Fruit fly (Drosophila melanogaster): ENCODE data around the gene mre11.

Gene mre11

DNA sequence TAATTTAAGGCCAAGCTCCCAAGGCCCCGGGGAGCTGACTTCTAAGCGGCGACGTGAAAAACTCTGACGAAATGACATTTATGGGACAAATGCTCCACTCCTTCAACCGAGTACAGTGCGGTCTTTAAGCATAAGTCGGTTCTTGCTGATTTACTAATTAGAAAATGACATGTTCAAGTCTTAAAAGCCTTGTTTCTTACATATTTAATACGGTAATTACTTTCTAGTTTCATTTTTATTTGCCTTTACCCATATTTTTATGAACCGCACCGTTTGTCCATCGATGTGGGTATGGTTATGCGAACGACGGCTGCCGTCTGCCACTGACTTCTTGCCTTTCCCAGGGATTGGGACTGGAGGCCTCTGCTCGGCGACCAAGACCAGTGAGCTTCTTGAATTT lies 46.5 kb downstream of the mre11 start (continued):
- TF ChIP-seq kay (GFP tag; optimal IDR thresholded peaks at IDR 0.05) (no peak), wdn (GFP tag; IDR thresholded peaks at IDR 0.05) (no peak), CG11695 (GFP tag; IDR thresholded peaks at IDR 0.05) (0 out of 3 replicates have a peak, but pooled peaks have one; percentile 31), so (GFP tag; IDR thresholded peaks at IDR 0.05) (no peak)

DNA sequence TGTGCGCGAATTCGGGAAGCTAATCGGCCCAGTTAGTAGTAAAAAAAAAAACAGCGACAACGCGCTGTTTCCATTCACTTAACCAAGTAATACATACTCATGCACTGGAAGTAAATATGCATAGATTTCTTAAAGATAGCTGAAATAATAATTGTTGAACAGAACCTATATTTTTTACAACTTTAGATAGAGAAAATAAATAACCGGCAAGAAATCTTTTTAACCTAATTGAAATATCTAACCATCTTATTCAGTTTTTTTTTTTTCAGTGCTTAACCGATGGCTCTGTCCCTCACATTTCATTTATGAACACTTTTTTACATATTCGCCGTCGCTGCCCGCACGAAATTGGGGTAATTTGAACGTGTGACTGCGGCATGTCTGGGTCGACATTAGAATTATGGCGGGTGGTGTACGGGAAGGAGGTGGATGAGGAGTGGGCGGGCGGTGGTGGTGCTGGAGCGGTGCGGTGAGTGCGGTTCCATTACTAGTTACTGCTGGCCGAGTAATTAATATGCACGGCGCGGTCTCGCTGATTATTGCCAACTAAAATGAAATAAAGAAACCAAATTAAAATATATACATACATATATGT lies 49.9 kb downstream of the mre11 start:
- TF ChIP-seq sna (GFP tag; IDR thresholded peaks at IDR 0.05; ENCODE audit: partially characterized antibody) (no peak), CG10209 (GFP tag; optimal IDR thresholded peaks at IDR 0.05) (peak; percentile 47), CG30431 (GFP tag; optimal IDR thresholded peaks at IDR 0.05) (peak; percentile 11), CG12155 (GFP tag; optimal IDR thresholded peaks at IDR 0.05) (peak; percentile 37), CG6254 (GFP tag; optimal IDR thresholded peaks at IDR 0.05) (peak; percentile 12), ara (GFP tag; IDR thresholded peaks at IDR 0.05) (peak; percentile 51; the same call in 1 of the 2 replicates), CG4820 (GFP tag; optimal IDR thresholded peaks at IDR 0.05) (peak; percentile 60), Mad (GFP tag; optimal IDR thresholded peaks at IDR 0.05) (no peak), Dad (GFP tag; optimal IDR thresholded peaks at IDR 0.05) (no peak), Med (GFP tag) (no peak), pnt (GFP tag; optimal IDR thresholded peaks at IDR 0.05) (peak; percentile 30), sens (GFP tag) (peak; percentile 93), Adf1 (GFP tag; IDR thresholded peaks at IDR 0.05) (no peak), kni (GFP tag; optimal IDR thresholded peaks at IDR 0.05) (peak; percentile 64), CG17328 (GFP tag; IDR thresholded peaks at IDR 0.05) (peak; percentile 64; the same call in 1 of the 2 replicates), onecut (GFP tag; IDR thresholded peaks at IDR 0.05) (peak; percentile 43), esg (GFP tag; conservative IDR thresholded peaks at IDR 0.05) (peak; percentile 53), eve (GFP tag; optimal IDR thresholded peaks at IDR 0.05) (peak in 1 of 2 experiments; percentile 38), CG34422 (GFP tag; IDR thresholded peaks at IDR 0.05) (0 out of 3 replicates have a peak, but pooled peaks have one; percentile 37), CG3163 (GFP tag; optimal IDR thresholded peaks at IDR 0.05) (peak; percentile 22), CG1024 (GFP tag; IDR thresholded peaks at IDR 0.05) (0 out of 2 replicates have a peak, but pooled peaks have one; percentile 18), pros (GFP tag; optimal IDR thresholded peaks at IDR 0.05) (no peak), grn (GFP tag; optimal IDR thresholded peaks at IDR 0.05) (no peak), Side (GFP tag; optimal IDR thresholded peaks at IDR 0.05) (no peak), CG12104 (GFP tag; optimal IDR thresholded peaks at IDR 0.05) (no peak), pita (GFP tag; optimal IDR thresholded peaks at IDR 0.05) (no peak), CG1529 (GFP tag; optimal IDR thresholded peaks at IDR 0.05) (peak; percentile 11), CG8478 (optimal IDR thresholded peaks at IDR 0.05) (no peak), CG4360 (GFP tag; IDR thresholded peaks at IDR 0.05) (no peak), nmo (GFP tag; optimal IDR thresholded peaks at IDR 0.05) (peak; percentile 59), nau (GFP tag; optimal IDR thresholded peaks at IDR 0.05) (peak; percentile 28), tna (GFP tag; IDR thresholded peaks at IDR 0.05; ENCODE audit: partially characterized antibody) (no peak), stc (GFP tag; IDR thresholded peaks at IDR 0.05) (no peak; the same call in 1 of the 2 replicates), CoRest (tag; optimal IDR thresholded peaks at IDR 0.05) (peak; percentile 58), CG17612 (GFP tag; IDR thresholded peaks at IDR 0.05) (no peak), ttk (GFP tag; IDR thresholded peaks at IDR 0.05) (0 out of 2 replicates have a peak, but pooled peaks have one; percentile 11), CG15601 (tag; optimal IDR thresholded peaks at IDR 0.05) (peak; percentile 14), CG2116 (GFP tag; optimal IDR thresholded peaks at IDR 0.05) (no peak), CG11723 (GFP tag; optimal IDR thresholded peaks at IDR 0.05) (no peak), Eip74EF (GFP tag; optimal IDR thresholded peaks at IDR 0.05) (peak in 1 of 2 experiments; percentile 34), CG17802 (tag; optimal IDR thresholded peaks at IDR 0.05) (no peak), tap (tag; optimal IDR thresholded peaks at IDR 0.05) (no peak), danr (GFP tag; IDR thresholded peaks at IDR 0.05) (0 out of 2 replicates have a peak, but pooled peaks have one; percentile 38), CG11695 (GFP tag; IDR thresholded peaks at IDR 0.05) (peak; percentile 57; the same call in 2 of the 3 replicates), row (GFP tag; IDR thresholded peaks at IDR 0.05) (peak; percentile 65), gro (GFP tag; optimal IDR thresholded peaks at IDR 0.05) (peak; percentile 11)

Data from whole organism, embryonic.